Fruit fly (Drosophila melanogaster): ENCODE measurements around the gene CG32188.

CG32188 gene

dm6 chr3L:17842892-17843703 is 9.7 kb upstream of the CG32188 start, which contains the start of gene CG5567:
TSS of gene CG5567 (minus strand) at chr3L:17843544.
- peak; percentile 33; the same call in 1 of the 3 replicates for TF ChIP-seq eg (GFP tag; IDR thresholded peaks at IDR 0.05)
- no peak for TF ChIP-seq dac (GFP tag; optimal IDR thresholded peaks at IDR 0.05)
- no peak for TF ChIP-seq fkh (GFP tag; optimal IDR thresholded peaks at IDR 0.05)
- TF ChIP-seq Sox14 (GFP tag; optimal IDR thresholded peaks at IDR 0.05), result peak; percentile 14
- no peak for TF ChIP-seq Ets96B (tag; optimal IDR thresholded peaks at IDR 0.05)
- no peak for TF ChIP-seq CG8319 (GFP tag; optimal IDR thresholded peaks at IDR 0.05)
- TF ChIP-seq vri (GFP tag; optimal IDR thresholded peaks at IDR 0.05), result no peak
- TF ChIP-seq lz (GFP tag; optimal IDR thresholded peaks at IDR 0.05), result no peak
- no peak for TF ChIP-seq CG3919 (GFP tag; optimal IDR thresholded peaks at IDR 0.05)
- no peak for TF ChIP-seq CG6163 (GFP tag; IDR thresholded peaks at IDR 0.05)
- TF ChIP-seq CG6854 (GFP tag; optimal IDR thresholded peaks at IDR 0.05), result no peak
- no peak for TF ChIP-seq Gug (GFP tag; IDR thresholded peaks at IDR 0.05)
- TF ChIP-seq CG16779 (tag; optimal IDR thresholded peaks at IDR 0.05), result no peak
- TF ChIP-seq OdsH (GFP tag; optimal IDR thresholded peaks at IDR 0.05), result no peak
- TF ChIP-seq Hr4 (GFP tag; optimal IDR thresholded peaks at IDR 0.05), result no peak
- TF ChIP-seq Met (GFP tag; optimal IDR thresholded peaks at IDR 0.05), result no peak
- peak; percentile 98 for TF ChIP-seq achi (GFP tag; optimal IDR thresholded peaks at IDR 0.05)
- TF ChIP-seq svp (GFP tag), result peak; percentile 72
- peak; percentile 74 for TF ChIP-seq CG3032 (tag; optimal IDR thresholded peaks at IDR 0.05)
- no peak for TF ChIP-seq CG4318 (GFP tag; optimal IDR thresholded peaks at IDR 0.05)
- peak; percentile 56 for TF ChIP-seq Eip78C (GFP tag)
- peak; percentile 28 for TF ChIP-seq CG32006 (GFP tag; optimal IDR thresholded peaks at IDR 0.05)
- TF ChIP-seq cyc (GFP tag; optimal IDR thresholded peaks at IDR 0.05), result no peak
- no peak for TF ChIP-seq CG9139 (GFP tag; optimal IDR thresholded peaks at IDR 0.05)
- no peak for TF ChIP-seq Lpt (GFP tag; optimal IDR thresholded peaks at IDR 0.05)
- TF ChIP-seq ss (GFP tag; optimal IDR thresholded peaks at IDR 0.05), result no peak
- no peak for TF ChIP-seq CG11294 (GFP tag; IDR thresholded peaks at IDR 0.05)
- TF ChIP-seq Blimp-1 (GFP tag; optimal IDR thresholded peaks at IDR 0.05), result no peak
- TF ChIP-seq esn (GFP tag; optimal IDR thresholded peaks at IDR 0.05), result peak; percentile 16
- no peak for TF ChIP-seq CG8632 (GFP tag; optimal IDR thresholded peaks at IDR 0.05)
- no peak for TF ChIP-seq CG6808 (GFP tag; optimal IDR thresholded peaks at IDR 0.05)

dm6 chr3L:17841085-17841606 is 7.7 kb upstream of the CG32188 start, which contains the start of gene CG5577:
TSS of gene CG5577 (minus strand) at chr3L:17841427.
- TF ChIP-seq Lpt (GFP tag; optimal IDR thresholded peaks at IDR 0.05) (no peak), svp (GFP tag) (peak; percentile 95), pdm3 (GFP tag; optimal IDR thresholded peaks at IDR 0.05) (peak; percentile 13), salr (GFP tag; optimal IDR thresholded peaks at IDR 0.05) (no peak), CG11902 (GFP tag; optimal IDR thresholded peaks at IDR 0.05) (no peak), eg (GFP tag; IDR thresholded peaks at IDR 0.05) (peak; percentile 6; the same call in 1 of the 3 replicates), fd59A (GFP tag; optimal IDR thresholded peaks at IDR 0.05) (no peak), CG9139 (GFP tag; optimal IDR thresholded peaks at IDR 0.05) (no peak), CG8119 (GFP tag; IDR thresholded peaks at IDR 0.05) (no peak), CG34406 (GFP tag; optimal IDR thresholded peaks at IDR 0.05) (peak; percentile 3), CG3919 (GFP tag; optimal IDR thresholded peaks at IDR 0.05) (peak; percentile 18), CG8632 (GFP tag; optimal IDR thresholded peaks at IDR 0.05) (peak; percentile 8), Sox102F (GFP tag; optimal IDR thresholded peaks at IDR 0.05) (peak; percentile 48), CG16779 (tag; optimal IDR thresholded peaks at IDR 0.05) (peak; percentile 8), Gug (GFP tag; IDR thresholded peaks at IDR 0.05) (no peak), esn (GFP tag; optimal IDR thresholded peaks at IDR 0.05) (no peak), Met (GFP tag; optimal IDR thresholded peaks at IDR 0.05) (peak; percentile 29), Sox14 (GFP tag; optimal IDR thresholded peaks at IDR 0.05) (peak; percentile 32), acj6 (GFP tag; optimal IDR thresholded peaks at IDR 0.05) (no peak), CG11762 (GFP tag; optimal IDR thresholded peaks at IDR 0.05; ENCODE audit: insufficient read depth) (no peak), CG6276 (GFP tag; optimal IDR thresholded peaks at IDR 0.05) (no peak), Hr4 (GFP tag; optimal IDR thresholded peaks at IDR 0.05) (peak; percentile 13), Eip78C (GFP tag) (peak; percentile 63), vri (GFP tag; optimal IDR thresholded peaks at IDR 0.05) (peak; percentile 42)
